Worm (Caenorhabditis elegans): ENCODE results near the gene T01B11.1.

DNA sequence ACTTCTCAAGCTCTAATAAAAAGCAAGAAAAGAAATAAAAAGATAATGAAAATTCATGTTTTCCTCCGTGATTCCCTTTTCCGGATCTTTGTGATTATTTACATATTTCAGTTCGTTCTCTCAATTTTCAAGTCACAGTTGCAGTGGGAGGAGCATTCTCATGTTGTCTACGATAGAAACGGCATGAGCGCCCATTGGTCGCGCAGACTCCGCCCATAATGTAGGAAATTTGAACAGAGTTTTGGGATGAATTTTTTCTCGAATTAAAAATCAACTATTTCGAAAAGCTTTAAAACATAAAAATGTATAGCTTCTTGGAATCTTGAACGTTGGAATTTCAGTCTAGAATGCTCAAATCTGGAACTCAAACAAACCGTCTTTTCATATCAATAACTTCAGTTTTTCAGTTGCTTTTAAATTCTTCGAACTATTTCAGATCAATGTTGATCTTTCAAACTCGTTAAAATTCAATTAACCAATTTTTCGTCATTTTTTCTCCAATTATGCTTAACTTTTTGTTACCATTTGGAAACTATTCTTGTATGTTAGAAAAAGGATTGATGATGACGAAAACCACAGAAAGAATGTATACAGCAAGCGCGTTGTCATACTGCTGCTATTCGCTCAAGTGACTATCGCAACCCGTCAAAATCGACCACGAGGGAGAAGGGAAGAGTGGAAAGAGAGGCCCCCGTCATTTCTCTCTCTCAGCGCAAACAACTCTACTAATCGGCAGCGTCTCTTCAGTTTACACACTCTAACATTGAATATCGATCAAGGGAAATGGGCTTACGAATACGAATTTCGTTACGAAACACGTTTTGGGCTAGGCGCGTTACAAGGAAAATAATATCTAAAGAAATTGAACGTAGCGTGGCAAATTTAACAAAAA is 15.2 kb upstream of the T01B11.1 start:
- TF ChIP-seq mdl-1 (tag; optimal IDR thresholded peaks at IDR 0.05) (peak; percentile 61 to 76), zag-1 (tag; optimal IDR thresholded peaks at IDR 0.05) (peak; percentile 38), unc-62 (GFP tag; optimal IDR thresholded peaks at IDR 0.05) (no peak), skn-1 (tag; optimal IDR thresholded peaks at IDR 0.05) (no peak), blmp-1 (tag; optimal IDR thresholded peaks at IDR 0.05; ENCODE audit: insufficient read depth) (peak; percentile 44), ama-1 (optimal IDR thresholded peaks at IDR 0.05) (peak; percentile 94), lin-11 (tag; optimal IDR thresholded peaks at IDR 0.05) (peak; percentile 19), unc-39 (tag; optimal IDR thresholded peaks at IDR 0.05) (no peak), nhr-11 (tag; optimal IDR thresholded peaks at IDR 0.05) (peak; percentile 15)

Measured in whole organism, L2 larva.